Worm (Caenorhabditis elegans) whole organism, L3 larva: Measurements from ENCODE around the gene Y41D4B.4.

Experiments
- ama-1 ChIP-seq: fragments of 150-350 bp; optimal IDR thresholded peaks from 2 replicates; lab custom pipeline; 2018
- ceh-82 ChIP-seq: fragments of 150-350 bp; optimal IDR thresholded peaks from 2 replicates; lab custom pipeline; 2014; ENCODE audit warnings: missing biosample characterization, missing genetic modification characterization
- eor-1 ChIP-seq, 2 experiments: fragments of 150-350 bp; optimal IDR thresholded peaks; 2 replicates each; lab custom pipeline; 2014 to 2018; ENCODE audit warnings: missing biosample characterization in 2 of 2, missing genetic modification characterization in 2 of 2
- fkh-10 ChIP-seq: sonication (generic microtip); optimal IDR thresholded peaks from 2 replicates; lab custom pipeline; 2017; ENCODE audit warnings: missing biosample characterization, missing genetic modification reagents, missing genetic modification characterization
- jun-1 ChIP-seq: fragments of 150-350 bp; optimal IDR thresholded peaks from 2 replicates; lab custom pipeline; 2014; ENCODE audit warnings: missing biosample characterization, missing genetic modification reagents, missing genetic modification characterization
- nhr-11 ChIP-seq: fragments of 150-350 bp; optimal IDR thresholded peaks from 2 replicates; lab custom pipeline; 2014; ENCODE audit warnings: missing biosample characterization, missing genetic modification characterization
- nhr-76 ChIP-seq: fragments of 150-350 bp; sonication (generic microtip); optimal IDR thresholded peaks from 5 replicates; lab custom pipeline; 2014; ENCODE audit warnings: missing biosample characterization, missing genetic modification characterization
- skn-1 ChIP-seq: fragments of 150-350 bp; optimal IDR thresholded peaks from 2 replicates; lab custom pipeline; 2014; ENCODE audit warnings: missing biosample characterization, missing genetic modification characterization
- unc-39 ChIP-seq: sonication (generic microtip); optimal IDR thresholded peaks from 4 replicates; lab custom pipeline; 2017; ENCODE audit warnings: missing biosample characterization, missing genetic modification characterization
- zag-1 ChIP-seq: fragments of 150-350 bp; optimal IDR thresholded peaks from 2 replicates; lab custom pipeline; 2014; ENCODE audit warnings: missing biosample characterization, missing genetic modification characterization
- ztf-4 ChIP-seq: fragments of 150-350 bp; optimal IDR thresholded peaks from 2 replicates; lab custom pipeline; 2014; ENCODE audit warnings: missing biosample characterization, missing genetic modification characterization

- no peak for TF ChIP-seq unc-39 (tag; lab: Kevin White, UChicago)
- peak; percentile 60 for TF ChIP-seq jun-1 (tag; lab: Kevin White, UChicago)
- TF ChIP-seq ceh-82 (tag; lab: Kevin White, UChicago), result peak; percentile 32
- TF ChIP-seq ztf-4, result no peak
- peak; percentile 93 for TF ChIP-seq skn-1 (tag; lab: Kevin White, UChicago)
- TF ChIP-seq nhr-76 (tag; lab: Kevin White, UChicago), result no peak
- no peak for TF ChIP-seq fkh-10 (GFP tag; lab: Kevin White, UChicago)
- no peak for TF ChIP-seq eor-1 (tag; optimal IDR thresholded peaks at IDR 0.05; lab: Kevin White, UChicago)
- TF ChIP-seq nhr-11 (tag; lab: Kevin White, UChicago), result no peak
- peak; percentile 71 for TF ChIP-seq ama-1 (lab: Kevin White, UChicago)
- no peak for TF ChIP-seq zag-1 (tag; lab: Kevin White, UChicago)
Measured at ce11 chrIV:1709695-1710315, 49.9 kb downstream of the Y41D4B.4 start, which contains the start of the genes pbs-1 and K08D12.3.
